Fruit fly (Drosophila melanogaster) whole organism, wandering third instar larva: Measurements from ENCODE around the gene CG11699.
"Not testable (repeated sequence)": the region's sequence is repeated elsewhere in the genome, so short reads cannot be mapped to it uniquely, and the experiment has no call there.

Experiments
- CG32264 ChIP-seq: fragments of 200-800 bp; sonication (Bioruptor generic); optimal IDR thresholded peaks from 2 replicates; lab custom pipeline; 2016; ENCODE audit warnings: missing biosample characterization, missing genetic modification characterization
- CG9705 ChIP-seq: fragments of 200-800 bp; sonication (Bioruptor generic); optimal IDR thresholded peaks from 2 replicates; lab custom pipeline; 2018; ENCODE audit warnings: missing biosample characterization, mild to moderate bottlenecking, missing genetic modification characterization
- CrebA ChIP-seq: fragments of 200-800 bp; sonication (Bioruptor generic); optimal IDR thresholded peaks from 2 replicates; lab custom pipeline; 2016; ENCODE audit warnings: missing biosample characterization, mild to moderate bottlenecking, missing genetic modification characterization, borderline replicate concordance
- Dfd ChIP-seq: fragments of >200 bp; optimal IDR thresholded peaks from 2 replicates; lab custom pipeline; 2017; ENCODE audit warnings: missing biosample characterization, missing genetic modification characterization
- Dif ChIP-seq: fragments of 200-275, 200-300 bp; sonication (Bioruptor generic); optimal IDR thresholded peaks from 2 replicates; lab custom pipeline; 2018; ENCODE audit warnings: missing biosample characterization, missing genetic modification characterization; ENCODE audit not compliant: partially characterized antibody
- GATAd ChIP-seq: sonication (Bioruptor generic); optimal IDR thresholded peaks from 2 replicates; lab custom pipeline; 2016; ENCODE audit warnings: missing biosample characterization, missing genetic modification characterization
- HLH106 ChIP-seq: fragments of 200-800 bp; optimal IDR thresholded peaks from 3 replicates; lab custom pipeline; 2019; ENCODE audit warnings: missing biosample characterization, mild to moderate bottlenecking, missing genetic modification characterization, moderate library complexity
- Hnf4 ChIP-seq: fragments of 200-800 bp; sonication (Bioruptor generic); optimal IDR thresholded peaks from 2 replicates; lab custom pipeline; 2016; ENCODE audit warnings: missing biosample characterization, mild to moderate bottlenecking, missing genetic modification characterization
- Hr78 ChIP-seq: fragments of >200 bp; optimal IDR thresholded peaks from 2 replicates; lab custom pipeline; 2017; ENCODE audit warnings: missing biosample characterization, missing genetic modification characterization
- Hr83 ChIP-seq: fragments of 200-300 bp; sonication (Bioruptor generic); optimal IDR thresholded peaks from 2 replicates; lab custom pipeline; 2016; ENCODE audit warnings: missing biosample characterization, mild to moderate bottlenecking, missing genetic modification characterization, moderate library complexity; ENCODE audit not compliant: poor library complexity, severe bottlenecking
- Jra ChIP-seq: sonication (Bioruptor generic); optimal IDR thresholded peaks from 2 replicates; lab custom pipeline; 2016; ENCODE audit warnings: missing biosample characterization, missing genetic modification characterization
- Mio ChIP-seq: sonication (Bioruptor generic); optimal IDR thresholded peaks from 2 replicates; lab custom pipeline; 2016; ENCODE audit warnings: missing biosample characterization, missing genetic modification characterization
- Myc ChIP-seq: fragments of >200 bp; optimal IDR thresholded peaks from 2 replicates; lab custom pipeline; 2017
- N ChIP-seq: fragments of >200 bp; optimal IDR thresholded peaks from 2 replicates; lab custom pipeline; 2018; ENCODE audit warnings: missing biosample characterization, missing external identifiers, missing genetic modification characterization
- OdsH ChIP-seq: fragments of 200-800 bp; sonication (Bioruptor generic); optimal IDR thresholded peaks from 2 replicates; lab custom pipeline; 2016; ENCODE audit warnings: missing biosample characterization, mild to moderate bottlenecking, missing genetic modification characterization
- Sp1 ChIP-seq: fragments of 200-800 bp; sonication (Bioruptor generic); optimal IDR thresholded peaks from 3 replicates; lab custom pipeline; 2019; ENCODE audit warnings: missing biosample characterization, mild to moderate bottlenecking, missing genetic modification characterization, moderate library complexity
- Vsx2 ChIP-seq: fragments of 200-300, 225-300 bp; sonication (Bioruptor generic); optimal IDR thresholded peaks from 2 replicates; lab custom pipeline; 2018; ENCODE audit warnings: missing biosample characterization, missing genetic modification characterization; ENCODE audit not compliant: partially characterized antibody
- br ChIP-seq: fragments of 200-800 bp; sonication (Bioruptor generic); optimal IDR thresholded peaks from 2 replicates; lab custom pipeline; 2016; ENCODE audit warnings: missing biosample characterization, missing genetic modification characterization
- brk ChIP-seq: fragments of 200-800 bp; sonication (Bioruptor generic); optimal IDR thresholded peaks from 2 replicates; lab custom pipeline; 2016; ENCODE audit warnings: missing biosample characterization, mild to moderate bottlenecking, missing genetic modification characterization
- dl ChIP-seq, 2 experiments: fragments of 175-275, 200-275 bp in 1 of 2; fragments of 200-275 bp in 1 of 2; sonication (Bioruptor generic); optimal IDR thresholded peaks; lab custom pipeline; 2018; ENCODE audit warnings: mild to moderate bottlenecking in 2 of 2, missing biosample characterization in 2 of 2, missing genetic modification characterization in 2 of 2, moderate library complexity in 2 of 2; ENCODE audit not compliant: partially characterized antibody in 2 of 2, insufficient read depth in 1 of 2
- dmrt93B ChIP-seq: fragments of 200-800 bp; sonication (Bioruptor generic); optimal IDR thresholded peaks from 2 replicates; lab custom pipeline; 2018; ENCODE audit warnings: missing biosample characterization, mild to moderate bottlenecking, missing genetic modification characterization
- dsf ChIP-seq: sonication (Bioruptor generic); optimal IDR thresholded peaks from 2 replicates; lab custom pipeline; 2016; ENCODE audit warnings: missing biosample characterization, missing genetic modification characterization, borderline replicate concordance
- ey ChIP-seq: fragments of 200-800 bp; sonication (Bioruptor generic); optimal IDR thresholded peaks from 2 replicates; lab custom pipeline; 2016; ENCODE audit warnings: missing biosample characterization, missing genetic modification characterization
- foxo ChIP-seq, 2 experiments: fragments of 200-800 bp; sonication (Bioruptor generic); optimal IDR thresholded peaks; 2 replicates in 1 of 2; 3 replicates in 1 of 2; lab custom pipeline; 2016 to 2017; ENCODE audit warnings: missing biosample characterization in 2 of 2, missing genetic modification characterization in 2 of 2
- fru ChIP-seq: fragments of 200-800 bp; sonication (Bioruptor generic); optimal IDR thresholded peaks from 3 replicates; lab custom pipeline; 2016; ENCODE audit warnings: missing biosample characterization, mild to moderate bottlenecking, missing genetic modification characterization
- h ChIP-seq: fragments of 200-800 bp; sonication (Bioruptor generic); optimal IDR thresholded peaks from 3 replicates; lab custom pipeline; 2016; ENCODE audit warnings: missing biosample characterization, mild to moderate bottlenecking, missing genetic modification characterization
- jim ChIP-seq: fragments of 175-275, 200-325 bp; sonication (Bioruptor generic); optimal IDR thresholded peaks from 2 replicates; lab custom pipeline; 2016; ENCODE audit warnings: missing biosample characterization, mild to moderate bottlenecking, missing genetic modification characterization
- lola ChIP-seq: fragments of >200 bp; optimal IDR thresholded peaks from 2 replicates; lab custom pipeline; 2017; ENCODE audit warnings: missing biosample characterization, missing genetic modification characterization
- pan ChIP-seq: fragments of >200 bp; optimal IDR thresholded peaks from 2 replicates; lab custom pipeline; 2017
- psq ChIP-seq: fragments of 200-800 bp; sonication (Bioruptor generic); optimal IDR thresholded peaks from 3 replicates; lab custom pipeline; 2017; ENCODE audit warnings: missing biosample characterization, mild to moderate bottlenecking, missing genetic modification characterization, moderate library complexity
- rgr ChIP-seq: fragments of 200-800 bp; sonication (Bioruptor generic); optimal IDR thresholded peaks from 3 replicates; lab custom pipeline; 2016; ENCODE audit warnings: missing biosample characterization, mild to moderate bottlenecking, missing genetic modification characterization
- sage ChIP-seq: fragments of 200-800 bp; sonication (Bioruptor generic); optimal IDR thresholded peaks from 2 replicates; lab custom pipeline; 2016; ENCODE audit warnings: missing biosample characterization, mild to moderate bottlenecking, missing genetic modification characterization
- sv ChIP-seq: fragments of 200-800 bp; sonication (Bioruptor generic); optimal IDR thresholded peaks from 3 replicates; lab custom pipeline; 2016; ENCODE audit warnings: missing biosample characterization, missing genetic modification characterization
- tai ChIP-seq: sonication (Bioruptor generic); optimal IDR thresholded peaks from 2 replicates; lab custom pipeline; 2016; ENCODE audit warnings: missing biosample characterization, missing genetic modification characterization
- usp ChIP-seq: fragments of >200 bp; optimal IDR thresholded peaks from 2 replicates; lab custom pipeline; 2017; ENCODE audit warnings: missing biosample characterization, missing genetic modification characterization
- woc ChIP-seq: sonication (Bioruptor generic); optimal IDR thresholded peaks from 2 replicates; lab custom pipeline; 2016; ENCODE audit warnings: missing biosample characterization, mild to moderate bottlenecking, missing genetic modification characterization

CG11699 gene

DNA sequence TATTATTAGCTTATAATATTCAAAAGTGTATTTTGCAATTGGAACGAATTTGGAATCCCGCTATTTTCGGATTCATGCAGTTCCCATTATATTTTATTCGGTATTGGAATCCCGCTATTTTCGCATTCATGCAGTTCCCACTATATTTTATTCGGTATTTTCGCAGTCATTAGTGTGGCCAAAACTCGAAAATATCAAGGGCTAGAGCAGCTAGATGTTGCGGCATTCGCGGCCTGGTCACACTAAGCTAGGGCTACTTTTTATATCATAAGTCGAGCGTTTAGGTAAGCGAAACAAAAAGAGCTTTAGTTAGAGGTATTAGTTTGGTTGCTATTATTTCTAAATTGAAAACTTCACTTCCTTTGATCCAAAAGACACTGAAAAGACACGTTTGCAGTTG is 8.4 kb downstream of the CG11699 start:
- TF ChIP-seq Myc (lab: Kevin White, UChicago) (peak; percentile 54), foxo (GFP tag; optimal IDR thresholded peaks at IDR 0.05; lab: Kevin White, UChicago) (no peak)

DNA sequence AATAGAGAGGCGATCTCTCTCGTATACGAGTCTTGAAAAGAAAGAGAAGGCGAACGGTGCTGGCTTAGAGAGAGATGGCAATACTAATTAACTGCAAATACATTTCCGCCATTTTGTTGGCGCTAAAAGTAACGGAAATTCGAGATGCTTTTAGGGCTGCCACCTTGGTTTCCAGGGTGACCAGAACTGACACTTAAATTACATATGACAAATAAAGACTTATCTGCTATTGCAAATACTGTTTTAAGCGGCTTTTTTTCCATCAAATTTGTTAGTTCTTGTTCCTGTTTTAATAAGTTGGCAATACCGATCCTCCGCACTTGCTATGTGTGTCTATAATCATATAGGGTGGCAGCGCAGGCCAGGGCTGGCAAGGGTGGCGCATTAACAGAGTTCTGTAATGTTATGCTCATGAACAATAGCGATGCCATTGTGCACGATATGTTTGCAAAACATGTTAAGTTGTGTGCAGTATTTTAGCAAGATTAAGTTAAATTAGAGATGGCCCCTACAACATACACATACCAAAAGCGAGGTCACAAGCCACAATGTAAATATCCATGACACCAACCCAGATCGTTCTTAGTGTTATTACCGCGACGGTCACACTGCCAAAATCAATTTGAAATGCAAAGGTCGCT is 9.9 kb downstream of the CG11699 start, which contains the start of gene nod:
Gene nod (plus strand): TSS at position 573 of the 641 bp plus-strand sequence.
- TF ChIP-seq Jra (GFP tag; lab: Kevin White, UChicago) = no peak
- TF ChIP-seq rgr (GFP tag; lab: Kevin White, UChicago) = peak; percentile 65
- TF ChIP-seq CG9705 (GFP tag; lab: Kevin White, UChicago) = peak; percentile 36
- TF ChIP-seq foxo (GFP tag; optimal IDR thresholded peaks at IDR 0.05; lab: Kevin White, UChicago) = peak in 1 of 2 experiments; percentile 71
- peak; percentile 43 for TF ChIP-seq Sp1 (GFP tag; lab: Kevin White, UChicago)
- TF ChIP-seq GATAd (GFP tag; lab: Kevin White, UChicago) = no peak
- TF ChIP-seq Vsx2 (GFP tag; lab: Kevin White, UChicago) = no peak
- peak; percentile 63 for TF ChIP-seq ey (GFP tag; lab: Kevin White, UChicago)
- peak; percentile 42 for TF ChIP-seq psq (GFP tag; lab: Kevin White, UChicago)
- no peak for TF ChIP-seq dsf (GFP tag; lab: Kevin White, UChicago)
- peak; percentile 74 for TF ChIP-seq fru (GFP tag; lab: Kevin White, UChicago)
- peak; percentile 29 for TF ChIP-seq OdsH (GFP tag; lab: Kevin White, UChicago)
- TF ChIP-seq HLH106 (tag; lab: Kevin White, UChicago) = peak; percentile 54
- TF ChIP-seq tai (GFP tag; lab: Kevin White, UChicago) = no peak
- peak; percentile 34 for TF ChIP-seq br
- TF ChIP-seq Hr78 (GFP tag; lab: Kevin White, UChicago) = no peak
- TF ChIP-seq sv (GFP tag; lab: Kevin White, UChicago) = peak; percentile 38
- peak; percentile 64 for TF ChIP-seq Hr83 (GFP tag; lab: Kevin White, UChicago)
- peak; percentile 40 for TF ChIP-seq h (GFP tag; lab: Kevin White, UChicago)
- TF ChIP-seq, all 38 proteins: peak for 13

DNA sequence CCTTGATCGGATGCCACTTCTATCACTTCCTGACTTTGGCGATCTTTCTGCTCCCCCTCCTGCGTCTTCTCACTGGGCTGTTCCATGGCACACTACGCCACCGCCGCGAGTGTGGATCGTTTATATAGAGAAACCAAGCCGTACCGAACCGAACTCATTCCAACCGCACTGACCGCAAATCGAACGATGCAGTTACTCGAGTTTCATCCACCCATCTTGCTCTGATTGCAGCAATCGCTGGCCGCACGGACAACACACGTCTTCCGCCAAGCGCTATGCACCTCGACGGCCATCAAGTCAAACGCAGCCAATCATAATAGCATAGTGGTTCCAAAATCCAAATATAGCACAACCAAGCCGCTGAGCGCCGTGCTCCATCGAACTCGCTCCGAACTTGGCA is 13.7 kb downstream of the CG11699 start, which contains the start of gene pkm:
Gene pkm (minus strand): TSS at position 101 of the 400 bp plus-strand sequence.
- TF ChIP-seq Dfd = no peak
- no peak for TF ChIP-seq fru (GFP tag; lab: Kevin White, UChicago)
- no peak for TF ChIP-seq Dif (GFP tag; lab: Kevin White, UChicago)

DNA sequence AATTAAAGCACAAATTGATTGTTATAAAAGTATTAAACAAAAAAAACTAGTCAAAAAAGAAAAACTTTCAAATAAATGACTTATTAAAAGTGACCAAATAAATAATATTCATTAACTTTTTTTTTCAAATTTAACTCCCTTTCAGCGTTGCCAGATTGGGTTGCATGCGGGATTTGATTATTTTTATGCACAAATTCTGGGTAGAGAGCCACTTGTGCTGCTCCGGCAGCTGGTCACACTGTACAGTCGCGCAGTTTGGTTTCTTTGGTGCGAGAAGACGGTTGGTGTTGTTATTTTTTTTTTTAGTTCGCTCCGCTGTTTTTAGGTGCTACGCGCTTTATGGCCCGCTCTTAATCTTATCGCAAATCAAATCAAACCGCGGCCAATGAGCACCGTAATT is 29.2 kb downstream of the CG11699 start, which contains the start of gene rho-4:
Gene rho-4 (plus strand): TSS at position 250 of the 400 bp plus-strand sequence.
- TF ChIP-seq brk, usp, Mio (GFP tag; lab: Kevin White, UChicago): not testable (repeated sequence)

DNA sequence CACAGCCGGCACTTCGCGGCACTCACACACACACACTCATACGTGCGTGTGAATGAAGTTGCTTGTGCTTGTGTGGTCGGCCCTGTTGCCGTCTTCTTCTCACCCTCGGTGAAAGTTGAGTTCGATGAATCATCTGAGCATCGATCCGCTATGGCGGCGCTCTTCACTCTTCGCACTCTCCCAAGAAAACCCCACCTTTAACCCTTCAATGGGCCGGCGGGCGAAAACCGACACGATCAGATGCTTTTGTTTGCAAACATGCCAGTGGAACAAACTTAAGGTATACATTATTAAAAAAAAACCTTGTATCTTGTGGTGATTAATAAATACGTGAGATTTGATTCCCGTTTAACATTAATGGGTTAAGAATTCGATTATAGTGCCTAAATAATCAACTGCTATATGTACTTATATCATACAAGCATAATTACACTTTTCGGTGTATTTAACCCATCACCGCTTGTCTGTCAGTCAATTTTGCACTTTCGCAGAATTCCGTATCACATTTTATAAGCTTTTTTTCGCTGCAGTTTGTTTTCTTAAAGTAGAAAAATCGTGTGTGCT is 30.5 kb downstream of the CG11699 start:
- TF ChIP-seq N (GFP tag; lab: Kevin White, UChicago) (no peak), Hr78 (GFP tag; lab: Kevin White, UChicago) (no peak), CG32264 (no peak), sv (GFP tag; lab: Kevin White, UChicago) (no peak), Mio (GFP tag; lab: Kevin White, UChicago) (no peak), Hnf4 (GFP tag; lab: Kevin White, UChicago) (peak; percentile 31), Dfd (no peak), woc (peak; percentile 59), foxo (GFP tag; optimal IDR thresholded peaks at IDR 0.05; lab: Kevin White, UChicago) (peak in 1 of 2 experiments; percentile 26), ey (GFP tag; lab: Kevin White, UChicago) (peak; percentile 51), pan (no peak), Jra (GFP tag; lab: Kevin White, UChicago) (peak; percentile 74), Vsx2 (GFP tag; lab: Kevin White, UChicago) (no peak), CrebA (GFP tag; lab: Kevin White, UChicago) (no peak), Hr83 (GFP tag; lab: Kevin White, UChicago) (no peak), fru (GFP tag; lab: Kevin White, UChicago) (no peak), Myc (lab: Kevin White, UChicago) (no peak), brk (GFP tag; lab: Kevin White, UChicago) (no peak), HLH106 (tag; lab: Kevin White, UChicago) (peak; percentile 36), OdsH (GFP tag; lab: Kevin White, UChicago) (no peak), dl (GFP tag; optimal IDR thresholded peaks at IDR 0.05; lab: Kevin White, UChicago; ENCODE audit: insufficient read depth in 1 of 2, partially characterized antibody in 2 of 2) (no peak), sage (GFP tag; lab: Kevin White, UChicago) (peak; percentile 47), h (GFP tag; lab: Kevin White, UChicago) (peak; percentile 55), CG9705 (GFP tag; lab: Kevin White, UChicago) (no peak), jim (GFP tag; lab: Kevin White, UChicago) (no peak), usp (GFP tag; lab: Kevin White, UChicago) (no peak), rgr (GFP tag; lab: Kevin White, UChicago) (peak; percentile 41), Sp1 (GFP tag; lab: Kevin White, UChicago) (peak; percentile 38), tai (GFP tag; lab: Kevin White, UChicago) (no peak), GATAd (GFP tag; lab: Kevin White, UChicago) (no peak), dmrt93B (GFP tag; lab: Kevin White, UChicago) (no peak), lola (no peak)
